Fruit fly (Drosophila melanogaster): ENCODE measurements around the gene CstF50.
A peak's percentile ranks its signal among the peaks of the same experiment; 100 is the strongest.

DNA sequence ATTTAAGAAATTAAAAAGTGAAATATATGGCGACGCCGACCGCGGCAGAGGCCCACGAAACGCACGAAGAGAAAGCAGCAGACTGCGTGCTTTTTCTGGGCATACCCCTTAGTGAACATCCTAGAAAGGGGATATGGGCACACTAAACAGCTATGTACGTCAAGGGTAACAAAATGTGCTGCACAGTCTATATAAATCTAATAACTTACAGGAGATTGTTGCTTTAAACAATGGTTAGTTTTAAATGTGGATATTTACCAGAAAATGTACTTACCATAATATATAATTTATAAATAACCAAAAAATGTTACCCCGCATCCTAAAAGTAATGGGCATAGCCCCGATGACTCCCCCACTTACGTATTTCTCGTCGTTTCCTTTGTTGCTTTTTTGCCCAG lies 18.6 kb downstream of the CstF50 start:
- no peak for TF ChIP-seq CG8159 (tag; optimal IDR thresholded peaks at IDR 0.05)
- peak; percentile 17 for TF ChIP-seq Snoo (tag; optimal IDR thresholded peaks at IDR 0.05)
- TF ChIP-seq CG32121 (GFP tag; IDR thresholded peaks at IDR 0.05), result no peak
- TF ChIP-seq CG15710 (tag; optimal IDR thresholded peaks at IDR 0.05), result peak; percentile 17
- no peak for TF ChIP-seq EcR (GFP tag; optimal IDR thresholded peaks at IDR 0.05)
- peak; percentile 38 for TF ChIP-seq CG14655 (GFP tag; optimal IDR thresholded peaks at IDR 0.05)
- TF ChIP-seq CG17806 (tag; optimal IDR thresholded peaks at IDR 0.05), result peak; percentile 39
